Worm (Caenorhabditis elegans): Measurements from ENCODE around the gene C40C9.4.

C40C9.4 gene

ce11 chrX:13687111-13687512, 36.2 kb downstream of the C40C9.4 start (continued):
- TF ChIP-seq unc-42 (tag; optimal IDR thresholded peaks at IDR 0.05) = peak; percentile 53
- no peak for TF ChIP-seq hlh-13 (GFP tag; optimal IDR thresholded peaks at IDR 0.05)
- TF ChIP-seq C08G9.2 (tag; optimal IDR thresholded peaks at IDR 0.05) = no peak
- TF ChIP-seq odd-2 (tag; optimal IDR thresholded peaks at IDR 0.05) = no peak
- no peak for TF ChIP-seq zip-5 (tag; optimal IDR thresholded peaks at IDR 0.05)
- peak; percentile 89 for TF ChIP-seq ceh-31 (tag; optimal IDR thresholded peaks at IDR 0.05)
- peak; percentile 72 for TF ChIP-seq nfya-1 (tag; optimal IDR thresholded peaks at IDR 0.05)
- TF ChIP-seq che-1 (tag; optimal IDR thresholded peaks at IDR 0.05) = no peak
- TF ChIP-seq ceh-45 (GFP tag; IDR thresholded peaks at IDR 0.05) = no peak
- TF ChIP-seq pat-9 (tag; optimal IDR thresholded peaks at IDR 0.05) = no peak
- TF ChIP-seq syd-9 (tag; optimal IDR thresholded peaks at IDR 0.05) = peak; percentile 57

- TF ChIP-seq madf-2 (tag; optimal IDR thresholded peaks at IDR 0.05) = no peak
- TF ChIP-seq pat-9 (tag; optimal IDR thresholded peaks at IDR 0.05) = no peak
- no peak for TF ChIP-seq ceh-6 (GFP tag; optimal IDR thresholded peaks at IDR 0.05)
- no peak for TF ChIP-seq ref-2 (tag; optimal IDR thresholded peaks at IDR 0.05)
- no peak for TF ChIP-seq tbx-7 (tag; optimal IDR thresholded peaks at IDR 0.05)
- no peak for TF ChIP-seq nhr-232 (tag; optimal IDR thresholded peaks at IDR 0.05)
- TF ChIP-seq ceh-24 (tag; optimal IDR thresholded peaks at IDR 0.05) = no peak
- no peak for TF ChIP-seq eyg-1 (tag; optimal IDR thresholded peaks at IDR 0.05)
- no peak for TF ChIP-seq ztf-16 (tag; optimal IDR thresholded peaks at IDR 0.05)
- TF ChIP-seq pqm-1 (tag; optimal IDR thresholded peaks at IDR 0.05) = no peak
- no peak for TF ChIP-seq unc-3 (GFP tag; conservative IDR thresholded peaks at IDR 0.05)
- no peak for TF ChIP-seq unc-3 (tag; optimal IDR thresholded peaks at IDR 0.05)
- no peak for TF ChIP-seq ttx-3 (tag; optimal IDR thresholded peaks at IDR 0.05)
- no peak for TF ChIP-seq ceh-9 (tag; optimal IDR thresholded peaks at IDR 0.05)
- no peak for TF ChIP-seq fkh-6 (tag; optimal IDR thresholded peaks at IDR 0.05)
- TF ChIP-seq unc-55 (GFP tag; optimal IDR thresholded peaks at IDR 0.05) = no peak
- TF ChIP-seq ceh-22 (tag; optimal IDR thresholded peaks at IDR 0.05) = no peak
- no peak for TF ChIP-seq hlh-15 (tag; optimal IDR thresholded peaks at IDR 0.05)
- no peak for TF ChIP-seq Y22D7AL.16 (tag; optimal IDR thresholded peaks at IDR 0.05)
- TF ChIP-seq pax-1 (tag; optimal IDR thresholded peaks at IDR 0.05) = no peak
Measured at ce11 chrX:13687655-13688054, 36.8 kb downstream of the C40C9.4 start, which contains the start of gene adm-2. Gene adm-2, plus strand, starts transcription at chrX:13687955.

ce11 chrX:13690333-13690732, 39.4 kb downstream of the C40C9.4 start:
- TF ChIP-seq hlh-6 (tag; optimal IDR thresholded peaks at IDR 0.05) = no peak
- no peak for TF ChIP-seq hlh-30 (tag; optimal IDR thresholded peaks at IDR 0.05; ENCODE audit: insufficient read depth)
- TF ChIP-seq nfya-1 (tag; optimal IDR thresholded peaks at IDR 0.05) = no peak
- no peak for TF ChIP-seq unc-42 (tag; optimal IDR thresholded peaks at IDR 0.05)
- TF ChIP-seq ceh-31 (tag; optimal IDR thresholded peaks at IDR 0.05) = no peak
- no peak for TF ChIP-seq pros-1 (tag; optimal IDR thresholded peaks at IDR 0.05)
- no peak for TF ChIP-seq pqm-1 (tag; optimal IDR thresholded peaks at IDR 0.05)
- no peak for TF ChIP-seq eyg-1 (tag; optimal IDR thresholded peaks at IDR 0.05)
- no peak for TF ChIP-seq nhr-232 (tag; optimal IDR thresholded peaks at IDR 0.05)
- no peak for TF ChIP-seq K02D7.2 (tag; optimal IDR thresholded peaks at IDR 0.05)
- no peak for TF ChIP-seq hlh-8 (tag; optimal IDR thresholded peaks at IDR 0.05)
- TF ChIP-seq T23F11.4 (GFP tag; optimal IDR thresholded peaks at IDR 0.05) = no peak
- TF ChIP-seq ceh-19 (GFP tag; optimal IDR thresholded peaks at IDR 0.05) = no peak
- TF ChIP-seq hlh-13 (GFP tag; optimal IDR thresholded peaks at IDR 0.05) = no peak
- no peak for TF ChIP-seq ref-2 (tag; optimal IDR thresholded peaks at IDR 0.05)
- TF ChIP-seq sox-2 (GFP tag; IDR thresholded peaks at IDR 0.05) = no peak
- no peak for TF ChIP-seq fkh-10 (GFP tag; optimal IDR thresholded peaks at IDR 0.05)

Data from whole organism, late embryonic.